Worm (Caenorhabditis elegans): ENCODE data around the gene srh-291.

srh-291 gene

ce11 chrV:17857901-17858300 lies 52.5 kb downstream of the srh-291 start:
- TF ChIP-seq ham-2 (GFP tag; optimal IDR thresholded peaks at IDR 0.05), result peak; percentile 42
- TF ChIP-seq M03D4.4 (tag; optimal IDR thresholded peaks at IDR 0.05), result no peak
- TF ChIP-seq unc-62 (GFP tag; optimal IDR thresholded peaks at IDR 0.05), result peak; percentile 73
- no peak for TF ChIP-seq ceh-83 (GFP tag; optimal IDR thresholded peaks at IDR 0.05)
- TF ChIP-seq nhr-237 (tag; optimal IDR thresholded peaks at IDR 0.05), result peak; percentile 74
- TF ChIP-seq lsy-2 (tag; optimal IDR thresholded peaks at IDR 0.05), result peak; percentile 44
- no peak for TF ChIP-seq ceh-43 (GFP tag; optimal IDR thresholded peaks at IDR 0.05)
- TF ChIP-seq blmp-1 (tag; optimal IDR thresholded peaks at IDR 0.05), result no peak
- peak; percentile 98 for TF ChIP-seq ces-1 (GFP tag; optimal IDR thresholded peaks at IDR 0.05)
- TF ChIP-seq drap-1 (GFP tag; optimal IDR thresholded peaks at IDR 0.05), result peak; percentile 78
- TF ChIP-seq hlh-1 (tag; optimal IDR thresholded peaks at IDR 0.05), result peak; percentile 82
- TF ChIP-seq unc-120 (tag; optimal IDR thresholded peaks at IDR 0.05; ENCODE audit: poor library complexity, severe bottlenecking), result peak; percentile 86
- TF ChIP-seq pha-4 (tag; optimal IDR thresholded peaks at IDR 0.05), result peak; percentile 37

All from whole organism, mixed stage, embryonic.